Fruit fly (Drosophila melanogaster) whole organism, prepupa: Measurements from ENCODE around the gene CG14434.

Source experiments
- CG10631 ChIP-seq: fragments of 200-800 bp; sonication (Bioruptor generic); optimal IDR thresholded peaks from 2 replicates; lab custom pipeline; 2016; ENCODE audit warnings: missing biosample characterization, missing genetic modification characterization
- CG10669 ChIP-seq: fragments of 200-800 bp; sonication (Bioruptor generic); optimal IDR thresholded peaks from 3 replicates; lab custom pipeline; 2018; ENCODE audit warnings: missing biosample characterization, mild to moderate bottlenecking, missing genetic modification characterization, moderate library complexity
- CG11762 ChIP-seq: fragments of 200-800 bp; sonication (Bioruptor generic); optimal IDR thresholded peaks from 3 replicates; lab custom pipeline; 2016; ENCODE audit warnings: missing biosample characterization, missing genetic modification characterization; ENCODE audit not compliant: insufficient read depth
- CG11902 ChIP-seq: fragments of 200-800 bp; sonication (Bioruptor generic); optimal IDR thresholded peaks from 3 replicates; lab custom pipeline; 2016; ENCODE audit warnings: missing biosample characterization, missing genetic modification characterization
- CG15336 ChIP-seq: fragments of 200-800 bp; sonication (Bioruptor generic); IDR thresholded peaks from 2 replicates; pipeline ENCODE4 v1.3.6; 2022; ENCODE audit warnings: missing biosample characterization, missing genetic modification characterization
- CG16779 ChIP-seq: fragments of 200-800 bp; sonication (Bioruptor generic); optimal IDR thresholded peaks from 3 replicates; lab custom pipeline; 2017; ENCODE audit warnings: missing biosample characterization, mild to moderate bottlenecking, missing genetic modification characterization
- CG3032 ChIP-seq: fragments of 200-800 bp; optimal IDR thresholded peaks from 2 replicates; lab custom pipeline; 2019; ENCODE audit warnings: missing biosample characterization, mild to moderate bottlenecking, missing genetic modification characterization, moderate library complexity
- CG31627 ChIP-seq: fragments of 200-800 bp; sonication (Bioruptor generic); optimal IDR thresholded peaks from 3 replicates; lab custom pipeline; 2016; ENCODE audit warnings: missing biosample characterization, missing genetic modification characterization
- CG32006 ChIP-seq: fragments of 200-800 bp; sonication (Bioruptor generic); optimal IDR thresholded peaks from 3 replicates; lab custom pipeline; 2017; ENCODE audit warnings: missing biosample characterization, mild to moderate bottlenecking, missing genetic modification characterization
- CG34406 ChIP-seq: fragments of 200-800 bp; sonication (Bioruptor generic); optimal IDR thresholded peaks from 3 replicates; lab custom pipeline; 2016; ENCODE audit warnings: missing biosample characterization, missing genetic modification characterization
- CG4318 ChIP-seq: fragments of 200-800 bp; sonication (Bioruptor generic); optimal IDR thresholded peaks from 3 replicates; lab custom pipeline; 2017; ENCODE audit warnings: missing biosample characterization, mild to moderate bottlenecking, missing genetic modification characterization
- CG6163 ChIP-seq: fragments of 200-800 bp; sonication (Bioruptor generic); IDR thresholded peaks from 3 replicates; pipeline ENCODE4 v1.3.6; 2022; ENCODE audit warnings: missing biosample characterization, missing genetic modification characterization
- CG8119 ChIP-seq: fragments of 200-800 bp; sonication (Bioruptor generic); IDR thresholded peaks from 3 replicates; pipeline ENCODE4 v1.3.6; 2022; ENCODE audit warnings: missing biosample characterization, missing genetic modification characterization
- CG8319 ChIP-seq: fragments of 200-800 bp; sonication (Bioruptor generic); optimal IDR thresholded peaks from 3 replicates; lab custom pipeline; 2016; ENCODE audit warnings: missing biosample characterization, missing genetic modification characterization
- CG8632 ChIP-seq: fragments of 200-800 bp; sonication (Bioruptor generic); optimal IDR thresholded peaks from 3 replicates; lab custom pipeline; 2016; ENCODE audit warnings: missing biosample characterization, missing genetic modification characterization
- Eip78C ChIP-seq: fragments of 200-800 bp; sonication (Bioruptor generic); peaks from one replicate; lab custom pipeline; 2016; ENCODE audit warnings: missing biosample characterization, missing genetic modification characterization
- Eip93F ChIP-seq: fragments of 200-800 bp; sonication (Bioruptor generic); optimal IDR thresholded peaks from 2 replicates; lab custom pipeline; 2016; ENCODE audit warnings: missing biosample characterization, mild to moderate bottlenecking, missing genetic modification characterization
- Ets21C ChIP-seq: fragments of 200-800 bp; sonication (Bioruptor generic); optimal IDR thresholded peaks from 3 replicates; lab custom pipeline; 2016; ENCODE audit warnings: missing biosample characterization, missing genetic modification characterization
- Gug ChIP-seq: fragments of 200-800 bp; sonication (Bioruptor generic); IDR thresholded peaks from 2 replicates; pipeline ENCODE4 v1.3.6; 2022; ENCODE audit warnings: missing biosample characterization, missing genetic modification characterization
- Hr38 ChIP-seq: sonication (Bioruptor generic); optimal IDR thresholded peaks from 2 replicates; lab custom pipeline; 2016; ENCODE audit warnings: missing biosample characterization, missing genetic modification characterization
- Met ChIP-seq: fragments of 200-800 bp; sonication (Bioruptor generic); optimal IDR thresholded peaks from 3 replicates; lab custom pipeline; 2016; ENCODE audit warnings: missing biosample characterization, missing genetic modification characterization
- OdsH ChIP-seq: fragments of 200-800 bp; sonication (Bioruptor generic); optimal IDR thresholded peaks from 3 replicates; lab custom pipeline; 2016; ENCODE audit warnings: missing biosample characterization, missing genetic modification characterization
- Smox ChIP-seq: fragments of 200-800 bp; sonication (Bioruptor generic); optimal IDR thresholded peaks from 3 replicates; lab custom pipeline; 2016; ENCODE audit warnings: missing biosample characterization, missing genetic modification characterization
- Sox14 ChIP-seq: fragments of 200-800 bp; sonication (Bioruptor generic); optimal IDR thresholded peaks from 3 replicates; lab custom pipeline; 2016; ENCODE audit warnings: missing biosample characterization, missing genetic modification characterization
- achi ChIP-seq: fragments of 200-800 bp; sonication (Bioruptor generic); optimal IDR thresholded peaks from 3 replicates; lab custom pipeline; 2016; ENCODE audit warnings: missing biosample characterization, missing genetic modification characterization
- acj6 ChIP-seq: fragments of 200-800 bp; sonication (Bioruptor generic); optimal IDR thresholded peaks from 3 replicates; lab custom pipeline; 2016; ENCODE audit warnings: missing biosample characterization, missing genetic modification characterization
- cyc ChIP-seq: fragments of 200-800 bp; sonication (Bioruptor generic); optimal IDR thresholded peaks from 3 replicates; lab custom pipeline; 2016; ENCODE audit warnings: missing biosample characterization, missing genetic modification characterization
- dac ChIP-seq: fragments of 200-800 bp; sonication (Bioruptor generic); optimal IDR thresholded peaks from 2 replicates; lab custom pipeline; 2017; ENCODE audit warnings: missing biosample characterization, mild to moderate bottlenecking, missing genetic modification characterization
- dsx ChIP-seq: fragments of 200-800 bp; optimal IDR thresholded peaks from 3 replicates; lab custom pipeline; 2019; ENCODE audit warnings: missing biosample characterization, mild to moderate bottlenecking, missing genetic modification characterization, moderate library complexity; ENCODE audit not compliant: poor library complexity, severe bottlenecking
- eg ChIP-seq: fragments of 200-800 bp; sonication (Bioruptor generic); IDR thresholded peaks from 3 replicates; pipeline ENCODE4 v1.3.6; 2022; ENCODE audit warnings: missing biosample characterization, missing genetic modification characterization
- esn ChIP-seq: fragments of 200-800 bp; sonication (Bioruptor generic); optimal IDR thresholded peaks from 2 replicates; lab custom pipeline; 2016; ENCODE audit warnings: missing biosample characterization, mild to moderate bottlenecking, missing genetic modification characterization, moderate library complexity
- fd85E ChIP-seq: fragments of 200-800 bp; sonication (Bioruptor generic); optimal IDR thresholded peaks from 3 replicates; lab custom pipeline; 2016; ENCODE audit warnings: missing biosample characterization, missing genetic modification characterization
- fkh ChIP-seq: fragments of 200-800 bp; sonication (Bioruptor generic); optimal IDR thresholded peaks from 3 replicates; lab custom pipeline; 2017; ENCODE audit warnings: missing biosample characterization, mild to moderate bottlenecking, missing genetic modification characterization, moderate library complexity
- lz ChIP-seq: fragments of 200-800 bp; sonication (Bioruptor generic); optimal IDR thresholded peaks from 3 replicates; lab custom pipeline; 2016; ENCODE audit warnings: missing biosample characterization, missing genetic modification characterization
- salr ChIP-seq, 2 experiments: fragments of 200-800 bp; sonication (Bioruptor generic); optimal IDR thresholded peaks; 3 replicates each; lab custom pipeline; 2016 to 2018; ENCODE audit warnings: missing biosample characterization in 2 of 2, missing genetic modification characterization in 2 of 2, mild to moderate bottlenecking in 1 of 2
- ss ChIP-seq, 2 experiments: fragments of 200-800 bp; sonication (Bioruptor generic); optimal IDR thresholded peaks; 2 replicates in 1 of 2; 3 replicates in 1 of 2; lab custom pipeline; 2017 to 2018; ENCODE audit warnings: mild to moderate bottlenecking in 2 of 2, missing biosample characterization in 2 of 2, missing genetic modification characterization in 2 of 2, moderate library complexity in 1 of 2
- svp ChIP-seq: fragments of 200-800 bp; sonication (Bioruptor generic); peaks from one replicate; lab custom pipeline; 2016; ENCODE audit warnings: missing biosample characterization, missing genetic modification characterization

The CG14434 gene

DNA sequence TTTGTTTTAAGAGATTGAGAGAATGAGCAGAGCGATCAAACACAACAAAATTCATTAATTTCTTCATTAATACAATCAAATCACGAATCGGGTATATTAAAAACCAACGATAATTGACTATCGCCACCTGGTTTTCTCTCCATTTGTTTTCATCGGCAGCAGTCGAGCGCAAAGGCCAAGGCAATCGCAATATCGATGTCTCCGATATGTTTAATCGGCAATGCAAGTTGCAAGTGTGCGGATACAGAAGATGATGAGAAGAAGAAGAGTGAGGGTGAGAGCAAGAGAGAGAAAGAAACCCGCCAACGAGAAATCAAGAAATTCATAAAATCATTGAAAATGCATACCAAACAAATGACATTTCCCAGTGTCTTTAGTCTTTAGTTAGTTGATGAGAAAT lies 8.8 kb upstream of the CG14434 start:
- no peak for TF ChIP-seq Hr38 (GFP tag; lab: Kevin White, UChicago)
- no peak for TF ChIP-seq CG10669
- TF ChIP-seq lz (GFP tag; lab: Kevin White, UChicago): no peak
- no peak for TF ChIP-seq achi (GFP tag; lab: Kevin White, UChicago)
- TF ChIP-seq CG15336 (GFP tag; lab: Robert Waterston, UW): 0 out of 2 replicates have a peak, but pooled peaks have one; percentile 28
- TF ChIP-seq CG8319 (GFP tag; lab: Kevin White, UChicago): no peak
- TF ChIP-seq CG34406 (GFP tag; lab: Kevin White, UChicago): no peak
- TF ChIP-seq CG8119 (GFP tag; lab: Robert Waterston, UW): no peak
- no peak for TF ChIP-seq CG32006 (GFP tag; lab: Kevin White, UChicago)
- TF ChIP-seq svp (GFP tag; lab: Kevin White, UChicago): peak; percentile 77
- no peak for TF ChIP-seq Smox
- peak; percentile 29 for TF ChIP-seq esn
- no peak for TF ChIP-seq Gug
- TF ChIP-seq Eip78C (GFP tag; lab: Kevin White, UChicago): peak; percentile 11
- peak; percentile 47 for TF ChIP-seq Sox14 (GFP tag; lab: Kevin White, UChicago)

DNA sequence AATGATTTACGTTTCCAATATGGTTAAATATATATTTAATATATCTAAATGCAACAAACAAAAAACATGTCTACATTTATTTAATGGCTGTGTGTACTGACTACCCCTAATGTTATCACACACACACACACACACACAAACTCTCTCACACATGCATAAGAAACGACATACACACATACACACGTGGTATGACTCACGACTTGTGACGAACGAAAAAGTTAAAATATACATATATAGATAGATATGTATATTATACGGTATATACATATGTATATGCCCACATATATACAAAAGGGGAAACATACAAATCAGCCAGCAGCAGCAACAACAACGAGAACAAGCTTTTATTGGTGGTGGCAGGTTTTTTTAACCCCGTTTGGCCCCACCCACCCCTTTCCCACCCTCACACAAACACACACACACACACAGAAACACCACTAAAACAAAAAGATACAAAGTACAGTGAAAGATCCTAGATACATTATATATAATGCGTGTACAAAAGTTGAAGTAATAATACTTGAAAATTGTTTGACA lies 8.0 kb upstream of the CG14434 start:
- TF ChIP-seq CG11902 (GFP tag; lab: Kevin White, UChicago) (no peak), CG6163 (peak; percentile 5; the same call in 1 of the 3 replicates), CG15336 (GFP tag; lab: Robert Waterston, UW) (0 out of 2 replicates have a peak, but pooled peaks have one; percentile 8), CG8319 (GFP tag; lab: Kevin White, UChicago) (no peak), CG8119 (GFP tag; lab: Robert Waterston, UW) (peak; percentile 28; the same call in 1 of the 3 replicates), Eip93F (GFP tag; lab: Kevin White, UChicago) (no peak), Eip78C (GFP tag; lab: Kevin White, UChicago) (peak; percentile 60), fkh (no peak), CG3032 (tag; lab: Kevin White, UChicago) (peak; percentile 11), acj6 (GFP tag; lab: Kevin White, UChicago) (no peak), ss (GFP tag; optimal IDR thresholded peaks at IDR 0.05; lab: Kevin White, UChicago) (peak in 1 of 2 experiments; percentile 37), CG8632 (no peak), dsx (GFP tag; lab: Kevin White, UChicago) (peak; percentile 1)

DNA sequence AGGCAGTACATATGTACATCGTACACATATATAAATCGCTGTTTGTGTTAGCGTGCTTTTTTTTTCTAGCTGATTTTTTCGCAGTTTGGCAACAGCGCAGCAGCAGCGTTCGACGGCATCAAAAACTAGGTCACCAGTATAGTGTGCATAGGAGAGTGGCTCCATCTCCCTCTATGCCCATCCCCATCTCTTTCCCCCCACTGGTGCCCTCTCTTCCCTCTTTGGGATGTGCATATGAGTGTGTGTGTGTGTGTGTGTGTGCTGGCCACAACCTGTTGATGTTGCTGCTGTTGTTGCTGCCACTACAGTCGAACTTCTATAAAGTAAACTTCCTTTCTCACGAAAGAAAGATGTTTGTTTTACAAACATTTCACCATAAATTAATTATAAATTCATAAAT lies 4.8 kb upstream of the CG14434 start:
- TF ChIP-seq CG6163 (0 out of 3 replicates have a peak, but pooled peaks have one; percentile 33), CG10669 (no peak), eg (GFP tag; lab: Robert Waterston, UW) (0 out of 3 replicates have a peak, but pooled peaks have one; percentile 37)

DNA sequence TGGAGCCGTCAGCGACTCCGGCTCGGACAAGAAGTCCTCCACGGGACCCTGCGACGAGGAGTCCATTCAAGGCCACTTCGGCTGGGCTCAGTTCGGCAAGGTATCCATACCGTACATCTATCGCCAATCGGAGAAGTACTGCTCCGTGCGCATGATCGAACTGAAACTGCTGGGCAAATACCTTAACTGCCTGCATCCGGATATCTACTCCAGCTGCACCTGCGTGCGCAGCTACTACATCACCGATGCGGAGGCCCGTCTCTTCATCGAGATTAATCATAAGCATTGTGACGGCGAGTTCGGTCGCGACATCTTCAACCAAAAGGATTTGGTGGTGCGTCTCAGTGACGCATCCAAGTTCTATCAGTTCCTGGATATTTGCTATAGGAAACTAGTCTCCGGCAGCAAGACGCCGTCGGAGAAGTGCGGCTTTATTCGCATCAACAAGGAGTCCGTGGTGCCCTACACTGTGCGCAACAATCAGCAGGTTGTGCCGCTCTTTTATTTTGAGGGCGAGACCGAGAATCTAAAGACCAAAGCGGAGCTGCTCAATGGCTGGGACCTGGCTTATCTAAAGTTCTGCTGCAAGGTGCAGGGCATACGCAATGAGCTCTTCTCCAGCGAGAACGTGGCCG lies 2.9 kb upstream of the CG14434 start:
- no peak for TF ChIP-seq CG4318 (GFP tag; lab: Kevin White, UChicago)
- TF ChIP-seq Met: no peak
- TF ChIP-seq CG6163: no peak
- no peak for TF ChIP-seq fd85E (GFP tag; lab: Kevin White, UChicago)
- TF ChIP-seq Smox: no peak
- TF ChIP-seq Gug: no peak
- TF ChIP-seq dsx (GFP tag; lab: Kevin White, UChicago): no peak
- TF ChIP-seq salr (GFP tag; optimal IDR thresholded peaks at IDR 0.05; lab: Kevin White, UChicago): no peak
- TF ChIP-seq OdsH (GFP tag; lab: Kevin White, UChicago): no peak
- no peak for TF ChIP-seq CG11762 (GFP tag; lab: Kevin White, UChicago)
- TF ChIP-seq CG10631 (GFP tag; lab: Kevin White, UChicago): no peak
- no peak for TF ChIP-seq Sox14 (GFP tag; lab: Kevin White, UChicago)
- TF ChIP-seq CG31627 (GFP tag; lab: Kevin White, UChicago): no peak
- no peak for TF ChIP-seq Ets21C (GFP tag; lab: Kevin White, UChicago)
- TF ChIP-seq CG10669: no peak
- no peak for TF ChIP-seq cyc
- no peak for TF ChIP-seq dac (GFP tag; lab: Kevin White, UChicago)
- TF ChIP-seq CG8632: no peak
- no peak for TF ChIP-seq CG16779 (tag; lab: Kevin White, UChicago)
- no peak for TF ChIP-seq ss (GFP tag; optimal IDR thresholded peaks at IDR 0.05; lab: Kevin White, UChicago)
- TF ChIP-seq, all 60 proteins: peak for 0
